Fruit fly (Drosophila melanogaster) whole organism, embryonic: ENCODE data around the gene prt.
A peak's percentile ranks its signal among the peaks of the same experiment; 100 is the strongest.

ENCODE experiments used
- Atf-2 ChIP-seq: fragments of 200-800 bp; sonication (Bioruptor generic); optimal IDR thresholded peaks from 2 replicates; lab custom pipeline; 2016; ENCODE audit warnings: missing biosample characterization, missing genetic modification characterization
- CG1024 ChIP-seq: fragments of 200-800 bp; sonication (Bioruptor generic); IDR thresholded peaks from 2 replicates; pipeline ENCODE4 v1.3.6; 2022; ENCODE audit warnings: missing biosample characterization, missing genetic modification characterization
- CG10462 ChIP-seq: fragments of 200-800 bp; sonication (Bioruptor generic); optimal IDR thresholded peaks from 2 replicates; lab custom pipeline; 2016; ENCODE audit warnings: missing biosample characterization, missing genetic modification characterization
- CG10979 ChIP-seq: fragments of 200-800 bp; sonication (Bioruptor generic); optimal IDR thresholded peaks from 2 replicates; lab custom pipeline; 2018; ENCODE audit warnings: missing biosample characterization, mild to moderate bottlenecking, missing genetic modification characterization, moderate library complexity
- CG11398 ChIP-seq: fragments of 200-800 bp; sonication (Bioruptor generic); optimal IDR thresholded peaks from 2 replicates; lab custom pipeline; 2016; ENCODE audit warnings: missing biosample characterization, missing genetic modification characterization
- CG12744 ChIP-seq: fragments of 200-800 bp; sonication (Bioruptor generic); optimal IDR thresholded peaks from 2 replicates; lab custom pipeline; 2016; ENCODE audit warnings: missing biosample characterization, missing genetic modification characterization
- CG15011 ChIP-seq: fragments of 200-800 bp; sonication (Bioruptor generic); optimal IDR thresholded peaks from 3 replicates; lab custom pipeline; 2018; ENCODE audit warnings: missing biosample characterization, mild to moderate bottlenecking, missing genetic modification characterization
- CG15073 ChIP-seq: fragments of 200-800 bp; sonication (Bioruptor generic); optimal IDR thresholded peaks from 2 replicates; lab custom pipeline; 2016; ENCODE audit warnings: missing biosample characterization, missing genetic modification characterization
- CG15696 ChIP-seq: fragments of 200-800 bp; sonication (Bioruptor generic); optimal IDR thresholded peaks from 2 replicates; lab custom pipeline; 2019; ENCODE audit warnings: missing biosample characterization, mild to moderate bottlenecking, missing genetic modification characterization, moderate library complexity
- CG16863 ChIP-seq: fragments of 200-800 bp; sonication (Bioruptor generic); optimal IDR thresholded peaks from 3 replicates; lab custom pipeline; 2016; ENCODE audit warnings: missing biosample characterization, missing genetic modification characterization
- CG17361 ChIP-seq: fragments of 200-800 bp; sonication (Bioruptor generic); IDR thresholded peaks from 3 replicates; pipeline ENCODE4 v1.3.6; 2022; ENCODE audit warnings: missing biosample characterization, missing genetic modification characterization
- CG18476 ChIP-seq: fragments of 200-800 bp; sonication (Bioruptor generic); optimal IDR thresholded peaks from 2 replicates; lab custom pipeline; 2016; ENCODE audit warnings: missing biosample characterization, mild to moderate bottlenecking, missing genetic modification characterization
- CG2116 ChIP-seq: fragments of 200-800 bp; sonication (Bioruptor generic); optimal IDR thresholded peaks from 3 replicates; lab custom pipeline; 2018; ENCODE audit warnings: missing biosample characterization, mild to moderate bottlenecking, missing genetic modification characterization
- CG2889 ChIP-seq: fragments of 200-800 bp; sonication (Bioruptor generic); IDR thresholded peaks from 3 replicates; pipeline ENCODE4 v1.3.6; 2022; ENCODE audit warnings: missing biosample characterization, missing genetic modification characterization
- CG31224 ChIP-seq: fragments of 200-800 bp; sonication (Bioruptor generic); IDR thresholded peaks from 2 replicates; pipeline ENCODE4 v1.3.6; 2022; ENCODE audit warnings: missing biosample characterization, missing genetic modification characterization
- CG31441 ChIP-seq: fragments of 200-800 bp; sonication (Bioruptor generic); IDR thresholded peaks from 2 replicates; pipeline ENCODE4 v1.3.6; 2022; ENCODE audit warnings: missing biosample characterization, missing genetic modification characterization
- CG3281 ChIP-seq: fragments of 200-800 bp; sonication (Bioruptor generic); optimal IDR thresholded peaks from 3 replicates; lab custom pipeline; 2017; ENCODE audit warnings: missing biosample characterization, mild to moderate bottlenecking, missing genetic modification characterization
- CG34224 ChIP-seq: fragments of 200-800 bp; sonication (Bioruptor generic); IDR thresholded peaks from 3 replicates; pipeline ENCODE4 v1.3.6; 2022; ENCODE audit warnings: missing biosample characterization, missing genetic modification characterization; ENCODE audit not compliant: partially characterized antibody
- CG6272 ChIP-seq: fragments of 200-800 bp; sonication (Bioruptor generic); IDR thresholded peaks from 2 replicates; pipeline ENCODE4 v1.3.6; 2022; ENCODE audit warnings: missing biosample characterization, missing genetic modification characterization
- CG9437 ChIP-seq: fragments of 200-800 bp; sonication (Bioruptor generic); optimal IDR thresholded peaks from 2 replicates; lab custom pipeline; 2018; ENCODE audit warnings: missing biosample characterization, mild to moderate bottlenecking, missing genetic modification characterization
- CrebB ChIP-seq: fragments of 200-800 bp; sonication (Bioruptor generic); optimal IDR thresholded peaks from 3 replicates; lab custom pipeline; 2018; ENCODE audit warnings: missing biosample characterization, mild to moderate bottlenecking, missing genetic modification characterization
- Dbx ChIP-seq: fragments of 200-800 bp; sonication (Bioruptor generic); IDR thresholded peaks from 3 replicates; pipeline ENCODE4 v1.3.6; 2022; ENCODE audit warnings: missing biosample characterization, missing genetic modification characterization
- Gsc ChIP-seq: fragments of 200-800 bp; sonication (Bioruptor generic); IDR thresholded peaks from 2 replicates; pipeline ENCODE4 v1.3.6; 2022; ENCODE audit warnings: missing biosample characterization, missing genetic modification characterization
- HLH54F ChIP-seq: fragments of 200-800 bp; sonication (Bioruptor generic); optimal IDR thresholded peaks from 3 replicates; lab custom pipeline; 2016; ENCODE audit warnings: missing biosample characterization, missing genetic modification characterization
- Hr78 ChIP-seq, 2 experiments: fragments of 200-800 bp in 1 of 2; fragments of >200 bp in 1 of 2; sonication (Bioruptor generic) in 1 of 2; optimal IDR thresholded peaks; 2 replicates each; lab custom pipeline; 2017 to 2019; ENCODE audit warnings: missing biosample characterization in 2 of 2, missing genetic modification characterization in 2 of 2, mild to moderate bottlenecking in 1 of 2, moderate library complexity in 1 of 2
- Hsf ChIP-seq: fragments of 200-800 bp; sonication (Bioruptor generic); optimal IDR thresholded peaks from 3 replicates; lab custom pipeline; 2016; ENCODE audit warnings: missing biosample characterization, missing genetic modification characterization
- Mrtf ChIP-seq: fragments of 200-800 bp; sonication (Bioruptor generic); IDR thresholded peaks from 3 replicates; pipeline ENCODE4 v1.3.6; 2022; ENCODE audit warnings: missing biosample characterization, missing genetic modification characterization
- Myb ChIP-seq: fragments of 200-800 bp; sonication (Bioruptor generic); optimal IDR thresholded peaks from 2 replicates; lab custom pipeline; 2016; ENCODE audit warnings: missing biosample characterization, missing genetic modification characterization
- Optix ChIP-seq: fragments of 200-800 bp; sonication (Bioruptor generic); IDR thresholded peaks from 3 replicates; pipeline ENCODE4 v1.3.6; 2022; ENCODE audit warnings: missing biosample characterization, missing genetic modification characterization
- Poxn ChIP-seq: fragments of 200-800 bp; sonication (Bioruptor generic); IDR thresholded peaks from 2 replicates; pipeline ENCODE4 v1.3.6; 2022; ENCODE audit warnings: missing biosample characterization, missing genetic modification characterization
- Sox102F ChIP-seq: fragments of 200-800 bp; sonication (Bioruptor generic); optimal IDR thresholded peaks from 2 replicates; lab custom pipeline; 2018; ENCODE audit warnings: missing biosample characterization, mild to moderate bottlenecking, missing genetic modification characterization, moderate library complexity
- Xrp1 ChIP-seq: fragments of 200-800 bp; sonication (Bioruptor generic); IDR thresholded peaks from 2 replicates; pipeline ENCODE4 v1.3.6; 2022; ENCODE audit warnings: missing biosample characterization, missing genetic modification characterization
- abd-A ChIP-seq: fragments of 200-800 bp; sonication (Bioruptor generic); optimal IDR thresholded peaks from 3 replicates; lab custom pipeline; 2019; ENCODE audit warnings: missing biosample characterization, mild to moderate bottlenecking, missing genetic modification characterization, moderate library complexity
- amos ChIP-seq: fragments of 200-800 bp; sonication (Bioruptor generic); IDR thresholded peaks from 2 replicates; pipeline ENCODE4 v1.3.6; 2022; ENCODE audit warnings: missing biosample characterization, missing genetic modification characterization; ENCODE audit not compliant: partially characterized antibody
- ara ChIP-seq: fragments of 200-800 bp; sonication (Bioruptor generic); IDR thresholded peaks from 2 replicates; pipeline ENCODE4 v1.3.6; 2022; ENCODE audit warnings: missing biosample characterization, missing genetic modification characterization
- az2 ChIP-seq: fragments of 200-800 bp; sonication (Bioruptor generic); optimal IDR thresholded peaks from 3 replicates; lab custom pipeline; 2016; ENCODE audit warnings: missing biosample characterization, missing genetic modification characterization
- bab2 ChIP-seq: fragments of 200-800 bp; sonication (Bioruptor generic); optimal IDR thresholded peaks from 2 replicates; lab custom pipeline; 2016; ENCODE audit warnings: missing biosample characterization, missing genetic modification characterization
- chinmo ChIP-seq: fragments of 200-800 bp; sonication (Bioruptor generic); IDR thresholded peaks from 4 replicates; pipeline ENCODE4 v1.3.6; 2022; ENCODE audit warnings: missing biosample characterization, missing genetic modification characterization; ENCODE audit not compliant: partially characterized antibody
- dmrt99B ChIP-seq: fragments of 200-800 bp; sonication (Bioruptor generic); optimal IDR thresholded peaks from 2 replicates; lab custom pipeline; 2018; ENCODE audit warnings: missing biosample characterization, mild to moderate bottlenecking, missing genetic modification characterization, moderate library complexity
- gfzf ChIP-seq: fragments of 200-800 bp; sonication (Bioruptor generic); optimal IDR thresholded peaks from 2 replicates; lab custom pipeline; 2016; ENCODE audit warnings: missing biosample characterization, mild to moderate bottlenecking, missing genetic modification characterization, moderate library complexity
- grau ChIP-seq: fragments of 200-800 bp; optimal IDR thresholded peaks from 3 replicates; lab custom pipeline; 2019; ENCODE audit warnings: missing biosample characterization, mild to moderate bottlenecking, missing genetic modification characterization, moderate library complexity
- gsb ChIP-seq: fragments of 200-800 bp; sonication (Bioruptor generic); IDR thresholded peaks from 2 replicates; pipeline ENCODE4 v1.3.6; 2022; ENCODE audit warnings: missing biosample characterization, missing genetic modification characterization
- ind ChIP-seq: fragments of 200-800 bp; sonication (Bioruptor generic); optimal IDR thresholded peaks from 3 replicates; lab custom pipeline; 2016; ENCODE audit warnings: missing biosample characterization, missing genetic modification characterization
- run ChIP-seq: fragments of 200-800 bp; sonication (Bioruptor generic); optimal IDR thresholded peaks from 3 replicates; lab custom pipeline; 2018; ENCODE audit warnings: missing biosample characterization, mild to moderate bottlenecking, missing genetic modification characterization
- sc ChIP-seq, 3 experiments: fragments of >200 bp in 2 of 3; fragments of 200-800 bp in 1 of 3; sonication (Bioruptor generic) in 1 of 3; optimal IDR thresholded peaks; 2 replicates in 2 of 3; 3 replicates in 1 of 3; lab custom pipeline; 2017; ENCODE audit warnings: mild to moderate bottlenecking in 1 of 3, missing biosample characterization in 1 of 3, missing genetic modification characterization in 1 of 3, missing genetic modification reagents in 1 of 3
- sima ChIP-seq: fragments of 200-800 bp; sonication (Bioruptor generic); optimal IDR thresholded peaks from 2 replicates; lab custom pipeline; 2016; ENCODE audit warnings: missing biosample characterization, missing genetic modification characterization
- ssp ChIP-seq: fragments of 200-800 bp; sonication (Bioruptor generic); IDR thresholded peaks from 2 replicates; pipeline ENCODE4 v1.3.6; 2022; ENCODE audit warnings: missing biosample characterization, missing genetic modification characterization
- vvl ChIP-seq: fragments of 200-800 bp; sonication (Bioruptor generic); IDR thresholded peaks from 2 replicates; pipeline ENCODE4 v1.3.6; 2022; ENCODE audit warnings: missing biosample characterization, missing genetic modification characterization

Gene prt

dm6 chr3R:23669401-23670216, 29.2 kb downstream of the prt start, which contains the start of gene CG31145 (continued):
- TF ChIP-seq Sox102F (GFP tag; lab: Kevin White, UChicago) (peak; percentile 100), CG10462 (GFP tag; lab: Kevin White, UChicago) (peak; percentile 99), CG18476 (GFP tag; lab: Kevin White, UChicago) (peak; percentile 99), Myb (GFP tag; lab: Kevin White, UChicago) (peak; percentile 96), CG17361 (GFP tag; lab: Robert Waterston, UW) (peak; percentile 100), sc (optimal IDR thresholded peaks at IDR 0.05; lab: Kevin White, UChicago) (no peak), sc (GFP tag; optimal IDR thresholded peaks at IDR 0.05; lab: Kevin White, UChicago) (peak; percentile 99), Atf-2 (peak; percentile 100), Dbx (GFP tag; lab: Robert Waterston, UW) (peak; percentile 99), Mrtf (GFP tag; lab: Robert Waterston, UW) (peak; percentile 98), CG2889 (peak; percentile 98), Gsc (GFP tag; lab: Robert Waterston, UW) (no peak), Optix (GFP tag; lab: Robert Waterston, UW) (peak; percentile 99), chinmo (GFP tag; lab: Robert Waterston, UW) (peak; percentile 89; the same call in 2 of the 4 replicates), CG9437 (GFP tag; lab: Kevin White, UChicago) (peak; percentile 97), vvl (GFP tag; lab: Robert Waterston, UW) (peak; percentile 99), CG31441 (GFP tag; lab: Robert Waterston, UW) (peak; percentile 100), abd-A (tag; lab: Kevin White, UChicago) (peak; percentile 95), CG3281 (peak; percentile 100), az2 (GFP tag; lab: Kevin White, UChicago) (peak; percentile 100), run (tag; lab: Kevin White, UChicago) (peak; percentile 99), CG15011 (peak; percentile 100), CG15073 (GFP tag; lab: Kevin White, UChicago) (peak; percentile 90), gfzf (peak; percentile 41), CG6272 (GFP tag; lab: Robert Waterston, UW) (peak; percentile 98), Poxn (peak; percentile 97), bab2 (peak; percentile 100), CG31224 (GFP tag; lab: Robert Waterston, UW) (peak; percentile 98), grau (peak; percentile 99), HLH54F (GFP tag; lab: Kevin White, UChicago) (peak; percentile 100), CG34224 (GFP tag; lab: Robert Waterston, UW) (peak; percentile 34; the same call in 2 of the 3 replicates), sima (GFP tag; lab: Kevin White, UChicago) (peak; percentile 98), CG16863 (GFP tag; lab: Kevin White, UChicago) (peak; percentile 99), ind (GFP tag; lab: Kevin White, UChicago) (peak; percentile 100), dmrt99B (tag; lab: Kevin White, UChicago) (peak; percentile 100), ssp (GFP tag; lab: Robert Waterston, UW) (peak; percentile 95), Xrp1 (GFP tag; lab: Robert Waterston, UW) (peak; percentile 99), CG15696 (tag; lab: Kevin White, UChicago) (peak; percentile 93), CG2116 (GFP tag; lab: Kevin White, UChicago) (peak; percentile 93), gsb (GFP tag; lab: Robert Waterston, UW) (peak; percentile 99), CG12744 (peak; percentile 99), CG1024 (peak; percentile 92), CrebB (peak; percentile 98), ara (peak; percentile 98), amos (GFP tag; lab: Robert Waterston, UW) (no peak; the same call in 1 of the 2 replicates), Hr78 (GFP tag; optimal IDR thresholded peaks at IDR 0.05; lab: Kevin White, UChicago) (peak in 1 of 2 experiments; percentile 98), CG11398 (GFP tag; lab: Kevin White, UChicago) (peak; percentile 99), CG10979 (tag; lab: Kevin White, UChicago) (peak; percentile 99), Hsf (peak; percentile 100)
